Worm (Caenorhabditis elegans) whole organism, L4/young adult: ENCODE results near the gene F55G1.6.

Experiments used
- W03F9.2 ChIP-seq: fragments of 150-350 bp; optimal IDR thresholded peaks from 2 replicates; lab custom pipeline; 2014; ENCODE audit warnings: missing biosample characterization, missing genetic modification characterization
- him-1 ChIP-seq: sonication (generic microtip); optimal IDR thresholded peaks from 2 replicates; lab custom pipeline; 2016; ENCODE audit warnings: missing genotype, missing genetic modification reagents, missing genetic modification characterization, missing compliant biosample characterization

- no peak for TF ChIP-seq him-1 (tag; lab: Kevin White, UChicago)
- TF ChIP-seq W03F9.2 (tag; lab: Kevin White, UChicago): no peak
Measured at ce11 chrIV:7507305-7507704, 34.0 kb downstream of the F55G1.6 start.
